Worm (Caenorhabditis elegans): ENCODE measurements around the gene C05E11.6.

The C05E11.6 gene

DNA sequence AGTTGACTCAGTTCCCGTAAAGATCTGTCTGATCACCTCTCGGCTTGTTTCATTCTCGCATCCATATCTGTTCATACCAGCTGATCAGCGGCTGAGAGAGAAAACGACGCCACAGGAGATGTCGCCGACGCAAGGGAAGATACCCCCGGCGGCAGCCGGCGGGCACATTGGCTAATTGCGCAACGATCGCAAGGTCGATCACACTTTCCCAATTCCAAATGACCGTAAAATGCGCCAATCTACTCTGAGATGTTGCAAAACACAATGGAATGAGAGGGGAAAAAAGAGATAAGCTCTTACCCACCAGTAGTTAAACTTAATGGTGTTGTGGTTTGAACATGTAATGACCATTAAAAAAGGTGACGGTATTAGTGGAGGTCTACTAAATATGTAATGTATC lies 11.0 kb upstream of the C05E11.6 start:
- TF ChIP-seq hlh-13 (GFP tag; optimal IDR thresholded peaks at IDR 0.05), result no peak
- TF ChIP-seq ref-2 (tag; optimal IDR thresholded peaks at IDR 0.05), result peak; percentile 60

- TF ChIP-seq ceh-48 (tag; optimal IDR thresholded peaks at IDR 0.05) (no peak), sox-2 (GFP tag; IDR thresholded peaks at IDR 0.05) (no peak), pha-2 (tag; optimal IDR thresholded peaks at IDR 0.05) (no peak), pat-9 (tag; optimal IDR thresholded peaks at IDR 0.05) (no peak), ceh-2 (tag; optimal IDR thresholded peaks at IDR 0.05) (no peak), fax-1 (tag; optimal IDR thresholded peaks at IDR 0.05) (no peak), lim-6 (tag; optimal IDR thresholded peaks at IDR 0.05) (no peak), npax-4 (tag; optimal IDR thresholded peaks at IDR 0.05) (no peak), hlh-13 (GFP tag; optimal IDR thresholded peaks at IDR 0.05) (no peak), ref-2 (tag; optimal IDR thresholded peaks at IDR 0.05) (no peak), ceh-45 (GFP tag; IDR thresholded peaks at IDR 0.05) (no peak)
Observed at ce11 chrX:4553033-4553432, 8.9 kb upstream of the C05E11.6 start.

- TF ChIP-seq odd-2 (tag; optimal IDR thresholded peaks at IDR 0.05) (no peak), lin-11 (tag; optimal IDR thresholded peaks at IDR 0.05) (no peak), T23F11.4 (GFP tag; optimal IDR thresholded peaks at IDR 0.05) (no peak)
Observed at ce11 chrX:4553491-4553890, 8.5 kb upstream of the C05E11.6 start.

DNA sequence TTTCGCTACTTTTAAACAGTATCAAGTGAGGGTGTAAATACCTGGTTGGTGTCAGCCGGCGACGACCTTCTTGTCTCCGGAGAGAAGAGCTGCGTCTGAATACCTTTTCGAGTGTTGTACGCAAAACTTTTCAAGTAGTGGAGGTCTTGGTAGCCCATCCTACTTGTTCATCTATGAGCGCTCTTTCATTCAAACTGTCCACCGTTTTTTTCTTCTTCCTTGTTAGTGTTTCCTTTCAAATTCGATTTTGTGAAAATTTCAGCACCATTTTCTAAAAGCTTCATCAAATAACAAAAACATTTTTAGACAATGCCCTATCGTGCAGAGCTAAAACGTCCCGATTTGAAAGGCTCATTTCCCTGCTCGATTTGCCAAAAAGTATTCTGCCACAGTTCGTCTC lies 7.6 kb upstream of the C05E11.6 start, which contains the start of gene ham-2:
ham-2 (plus strand) TSS at position 301 of the 400 bp plus-strand sequence.
- TF ChIP-seq pag-3 (tag; optimal IDR thresholded peaks at IDR 0.05; ENCODE audit: borderline replicate concordance) (no peak), nfya-1 (tag; optimal IDR thresholded peaks at IDR 0.05) (no peak), sox-2 (GFP tag; IDR thresholded peaks at IDR 0.05) (no peak), fax-1 (tag; optimal IDR thresholded peaks at IDR 0.05) (no peak), unc-3 (GFP tag; conservative IDR thresholded peaks at IDR 0.05) (no peak), unc-3 (tag; optimal IDR thresholded peaks at IDR 0.05) (no peak), ets-4 (tag; optimal IDR thresholded peaks at IDR 0.05) (no peak), ceh-6 (GFP tag; optimal IDR thresholded peaks at IDR 0.05) (no peak), lin-11 (tag; optimal IDR thresholded peaks at IDR 0.05) (no peak), ceh-18 (tag; optimal IDR thresholded peaks at IDR 0.05) (no peak), ceh-19 (GFP tag; optimal IDR thresholded peaks at IDR 0.05) (no peak), C38D4.7 (GFP tag; optimal IDR thresholded peaks at IDR 0.05) (no peak), fkh-10 (GFP tag; optimal IDR thresholded peaks at IDR 0.05) (no peak), Y22D7AL.16 (tag; optimal IDR thresholded peaks at IDR 0.05) (no peak), ceh-9 (tag; optimal IDR thresholded peaks at IDR 0.05) (no peak), npax-4 (tag; optimal IDR thresholded peaks at IDR 0.05) (no peak)

ce11 chrX:4556028-4556427 lies 5.9 kb upstream of the C05E11.6 start:
- TF ChIP-seq ceh-34 (tag; optimal IDR thresholded peaks at IDR 0.05) (no peak), unc-42 (tag; optimal IDR thresholded peaks at IDR 0.05) (no peak), ttx-3 (tag; optimal IDR thresholded peaks at IDR 0.05) (no peak), unc-55 (GFP tag; optimal IDR thresholded peaks at IDR 0.05) (no peak), pag-3 (tag; optimal IDR thresholded peaks at IDR 0.05; ENCODE audit: borderline replicate concordance) (no peak), ceh-45 (GFP tag; IDR thresholded peaks at IDR 0.05) (no peak), syd-9 (tag; optimal IDR thresholded peaks at IDR 0.05) (no peak), rnt-1 (tag; optimal IDR thresholded peaks at IDR 0.05) (no peak), ceh-6 (GFP tag; optimal IDR thresholded peaks at IDR 0.05) (no peak), ets-4 (tag; optimal IDR thresholded peaks at IDR 0.05) (no peak)

- TF ChIP-seq nhr-11 (tag; optimal IDR thresholded peaks at IDR 0.05) (no peak), tbx-2 (tag; optimal IDR thresholded peaks at IDR 0.05) (no peak), dve-1 (tag; optimal IDR thresholded peaks at IDR 0.05) (no peak)
Observed at ce11 chrX:4562288-4562687, 325 bp downstream of the C05E11.6 start.

Data from whole organism, late embryonic.